Worm (Caenorhabditis elegans) whole organism, L2 larva: ENCODE measurements around the gene W06G6.15.

Experiments used
- F13H6.1 ChIP-seq: sonication (generic microtip); optimal IDR thresholded peaks from 2 replicates; lab custom pipeline; 2016; ENCODE audit warnings: missing genetic modification characterization, missing compliant biosample characterization
- R02D3.7 ChIP-seq: fragments of 150-350 bp; optimal IDR thresholded peaks from 2 replicates; lab custom pipeline; 2014; ENCODE audit warnings: missing biosample characterization, missing genetic modification characterization
- ZK546.5 ChIP-seq: sonication (generic microtip); optimal IDR thresholded peaks from 2 replicates; lab custom pipeline; 2017; ENCODE audit warnings: missing biosample characterization, missing genetic modification characterization
- blmp-1 ChIP-seq: sonication (generic microtip); optimal IDR thresholded peaks from 2 replicates; lab custom pipeline; 2017; ENCODE audit warnings: missing genetic modification characterization, mild to moderate bottlenecking, missing compliant biosample characterization, antibody characterized with exemption, moderate library complexity; ENCODE audit not compliant: insufficient read depth
- ceh-82 ChIP-seq: fragments of 150-350 bp; optimal IDR thresholded peaks from 2 replicates; lab custom pipeline; 2014; ENCODE audit warnings: missing biosample characterization, missing genetic modification characterization
- lin-39 ChIP-seq: fragments of 150-350 bp; optimal IDR thresholded peaks from 2 replicates; lab custom pipeline; 2014; ENCODE audit warnings: missing biosample characterization, missing genetic modification reagents, missing genetic modification characterization
- lsy-2 ChIP-seq, 2 experiments: fragments of 150-350 bp in 1 of 2; sonication (generic microtip) in 1 of 2; optimal IDR thresholded peaks; 2 replicates each; lab custom pipeline; 2014 to 2017; ENCODE audit warnings: missing biosample characterization in 2 of 2, missing genetic modification characterization in 2 of 2
- nhr-12 ChIP-seq: fragments of 150-350 bp; optimal IDR thresholded peaks from 2 replicates; lab custom pipeline; 2014; ENCODE audit warnings: missing biosample characterization, missing genetic modification characterization
- peb-1 ChIP-seq: fragments of 150-350 bp; optimal IDR thresholded peaks from 2 replicates; lab custom pipeline; 2014; ENCODE audit warnings: missing biosample characterization, missing genetic modification characterization
- ztf-4 ChIP-seq: fragments of 150-350 bp; optimal IDR thresholded peaks from 2 replicates; lab custom pipeline; 2014; ENCODE audit warnings: missing biosample characterization, missing genetic modification characterization

- TF ChIP-seq F13H6.1 (tag; lab: Kevin White, UChicago) (no peak), ztf-4 (tag; lab: Kevin White, UChicago) (no peak), lsy-2 (tag; optimal IDR thresholded peaks at IDR 0.05; lab: Kevin White, UChicago) (no peak), peb-1 (no peak), ceh-82 (no peak), nhr-12 (tag; lab: Kevin White, UChicago) (no peak), R02D3.7 (no peak), lin-39 (tag; lab: Kevin White, UChicago) (no peak), blmp-1 (tag; lab: Kevin White, UChicago) (no peak), ZK546.5 (tag; lab: Kevin White, UChicago) (no peak)
Observed at ce11 chrV:16608478-16608877, 45.9 kb upstream of the W06G6.15 start.
